Worm (Caenorhabditis elegans) whole organism, L1 larva: ENCODE results near the gene T20D4.10.

Source experiments
- Y116A8C.19 ChIP-seq: sonication (generic microtip); optimal IDR thresholded peaks from 2 replicates; lab custom pipeline; 2016; ENCODE audit warnings: missing compliant biosample characterization, missing genetic modification characterization, borderline replicate concordance
- blmp-1 ChIP-seq: fragments of 150-350 bp; optimal IDR thresholded peaks from 2 replicates; lab custom pipeline; 2014; ENCODE audit warnings: missing biosample characterization, missing genetic modification characterization
- elt-3 ChIP-seq, 6 experiments: fragments of 150-350 bp in 1 of 6; sonication (generic microtip); optimal IDR thresholded peaks; 2 replicates each; lab custom pipeline; 2017 to 2018; ENCODE audit warnings: missing biosample characterization in 6 of 6, missing genetic modification characterization in 6 of 6, inconsistent platforms in 1 of 6
- mdl-1 ChIP-seq, 2 experiments: fragments of 150-350 bp; optimal IDR thresholded peaks; 2 replicates each; lab custom pipeline; 2014 to 2017; ENCODE audit warnings: missing biosample characterization in 2 of 2, missing genetic modification characterization in 2 of 2, inconsistent platforms in 1 of 2
- nhr-11 ChIP-seq: fragments of 150-350 bp; optimal IDR thresholded peaks from 2 replicates; lab custom pipeline; 2014; ENCODE audit warnings: missing biosample characterization, missing genetic modification characterization
- nhr-28 ChIP-seq: fragments of 150-350 bp; optimal IDR thresholded peaks from 2 replicates; lab custom pipeline; 2014; ENCODE audit warnings: missing biosample characterization, missing genetic modification characterization
- pag-3 ChIP-seq: sonication (generic microtip); optimal IDR thresholded peaks from 2 replicates; lab custom pipeline; 2017; ENCODE audit warnings: missing genetic modification characterization, mild to moderate bottlenecking, missing compliant biosample characterization, antibody characterized with exemption, borderline replicate concordance; ENCODE audit not compliant: insufficient read depth
- rnt-1 ChIP-seq: sonication (generic microtip); optimal IDR thresholded peaks from 2 replicates; lab custom pipeline; 2016; ENCODE audit warnings: mild to moderate bottlenecking, missing genetic modification characterization, moderate library complexity, missing compliant biosample characterization

- TF ChIP-seq elt-3 (tag; optimal IDR thresholded peaks at IDR 0.05; lab: Kevin White, UChicago) = no peak
- TF ChIP-seq Y116A8C.19 = no peak
- TF ChIP-seq blmp-1 (tag; lab: Kevin White, UChicago) = no peak
- no peak for TF ChIP-seq pag-3 (tag; lab: Kevin White, UChicago)
- no peak for TF ChIP-seq nhr-11 (tag; lab: Kevin White, UChicago)
- no peak for TF ChIP-seq mdl-1 (tag; optimal IDR thresholded peaks at IDR 0.05; lab: Kevin White, UChicago)
- no peak for TF ChIP-seq rnt-1 (tag; lab: Kevin White, UChicago)
- TF ChIP-seq nhr-28 (tag; lab: Kevin White, UChicago) = no peak
These were observed 6.0 kb upstream of the T20D4.10 start for ce11 chrV:3394065-3394464.
